Fruit fly (Drosophila melanogaster): ENCODE data around the gene Cpr76Ba.

DNA sequence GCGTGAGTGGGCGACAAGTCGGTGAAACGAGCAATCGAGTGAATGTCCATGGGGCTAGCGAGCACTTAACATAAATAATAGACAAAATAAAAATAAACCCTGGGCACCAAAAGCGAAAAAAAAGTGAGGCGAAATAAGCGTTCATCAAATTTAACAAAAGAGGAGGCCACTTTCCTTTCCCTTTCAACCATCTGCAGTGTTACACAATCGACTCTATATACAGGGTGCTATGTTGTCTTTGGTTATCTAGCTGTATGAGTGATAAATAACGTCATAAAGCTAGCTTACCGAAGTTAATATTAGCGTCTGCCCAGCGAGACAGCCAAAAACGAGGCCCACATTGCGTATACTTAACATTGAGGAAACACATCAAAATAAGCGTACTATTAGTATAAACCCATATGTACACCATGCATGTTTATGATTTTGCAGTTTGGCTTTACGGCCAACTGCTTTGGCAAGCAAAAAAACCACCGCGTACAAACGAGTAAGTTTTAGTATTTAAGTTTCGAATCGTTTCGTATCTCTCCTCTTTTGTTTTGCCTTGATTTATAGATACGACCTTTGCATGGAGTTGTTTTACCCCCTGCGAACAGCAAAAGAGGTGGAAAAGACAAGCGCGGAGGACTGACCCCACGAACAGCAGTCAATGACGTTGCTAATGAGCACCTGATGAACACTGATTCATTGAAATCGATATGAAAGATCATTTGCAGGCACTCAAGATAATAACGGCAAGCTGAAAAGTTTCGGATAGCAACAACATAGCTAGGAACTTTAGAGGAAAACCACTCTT, 47.0 kb upstream of the Cpr76Ba start:
- TF ChIP-seq Dll (optimal IDR thresholded peaks at IDR 0.05) (no peak), psq (optimal IDR thresholded peaks at IDR 0.05) (no peak), usp (GFP tag; optimal IDR thresholded peaks at IDR 0.05) (no peak), CG8478 (optimal IDR thresholded peaks at IDR 0.05) (no peak)

Data from whole organism.